Worm (Caenorhabditis elegans) whole organism, L2 larva: ENCODE data around the gene F11A5.13.

Experiments used
- C34F6.9 ChIP-seq: fragments of 150-350 bp; optimal IDR thresholded peaks from 2 replicates; lab custom pipeline; 2014; ENCODE audit warnings: missing biosample characterization, missing genetic modification characterization
- F13H6.1 ChIP-seq: sonication (generic microtip); optimal IDR thresholded peaks from 2 replicates; lab custom pipeline; 2016; ENCODE audit warnings: missing genetic modification characterization, missing compliant biosample characterization
- Y55F3AM.14 ChIP-seq: fragments of 200-800 bp; sonication (Bioruptor generic); optimal IDR thresholded peaks from 2 replicates; lab custom pipeline; 2018; ENCODE audit warnings: mild to moderate bottlenecking, missing genetic modification characterization, missing compliant biosample characterization
- alr-1 ChIP-seq: fragments of 150-350 bp; optimal IDR thresholded peaks from 2 replicates; lab custom pipeline; 2014; ENCODE audit warnings: missing biosample characterization, missing genetic modification characterization
- ama-1 ChIP-seq: fragments of 150-350 bp; optimal IDR thresholded peaks from 2 replicates; lab custom pipeline; 2018; ENCODE audit warnings: inconsistent platforms
- blmp-1 ChIP-seq: sonication (generic microtip); optimal IDR thresholded peaks from 2 replicates; lab custom pipeline; 2017; ENCODE audit warnings: missing genetic modification characterization, mild to moderate bottlenecking, missing compliant biosample characterization, antibody characterized with exemption, moderate library complexity; ENCODE audit not compliant: insufficient read depth
- dmd-4 ChIP-seq: sonication (generic microtip); optimal IDR thresholded peaks from 2 replicates; lab custom pipeline; 2017; ENCODE audit warnings: missing biosample characterization, missing genetic modification characterization
- egl-27 ChIP-seq: sonication (generic microtip); optimal IDR thresholded peaks from 3 replicates; lab custom pipeline; 2017; ENCODE audit warnings: missing biosample characterization, missing genetic modification reagents, missing genetic modification characterization
- elt-1 ChIP-seq: fragments of 150-350 bp; optimal IDR thresholded peaks from 2 replicates; lab custom pipeline; 2014; ENCODE audit warnings: missing biosample characterization, missing genetic modification characterization
- fos-1 ChIP-seq: fragments of 150-350 bp; optimal IDR thresholded peaks from 2 replicates; lab custom pipeline; 2014; ENCODE audit warnings: missing biosample characterization, missing genetic modification characterization
- lin-11 ChIP-seq: fragments of 150-350 bp; sonication (generic microtip); optimal IDR thresholded peaks from 2 replicates; lab custom pipeline; 2014; ENCODE audit warnings: missing biosample characterization, missing genetic modification characterization, inconsistent platforms, mixed read lengths
- lin-13 ChIP-seq: fragments of 150-350 bp; optimal IDR thresholded peaks from 2 replicates; lab custom pipeline; 2014; ENCODE audit warnings: missing biosample characterization, missing genetic modification reagents, missing genetic modification characterization
- lin-39 ChIP-seq: fragments of 150-350 bp; optimal IDR thresholded peaks from 2 replicates; lab custom pipeline; 2014; ENCODE audit warnings: missing biosample characterization, missing genetic modification reagents, missing genetic modification characterization
- lsy-2 ChIP-seq, 2 experiments: fragments of 150-350 bp in 1 of 2; sonication (generic microtip) in 1 of 2; optimal IDR thresholded peaks; 2 replicates each; lab custom pipeline; 2014 to 2017; ENCODE audit warnings: missing biosample characterization in 2 of 2, missing genetic modification characterization in 2 of 2
- mab-5 ChIP-seq: fragments of 150-350 bp; optimal IDR thresholded peaks from 2 replicates; lab custom pipeline; 2014; ENCODE audit warnings: missing biosample characterization, missing genetic modification characterization
- nhr-10 ChIP-seq: sonication (generic microtip); optimal IDR thresholded peaks from 2 replicates; lab custom pipeline; 2017; ENCODE audit warnings: missing biosample characterization, missing genetic modification characterization
- nhr-11 ChIP-seq: fragments of 150-350 bp; optimal IDR thresholded peaks from 2 replicates; lab custom pipeline; 2014; ENCODE audit warnings: missing biosample characterization, missing genetic modification characterization
- nhr-12 ChIP-seq: fragments of 150-350 bp; optimal IDR thresholded peaks from 2 replicates; lab custom pipeline; 2014; ENCODE audit warnings: missing biosample characterization, missing genetic modification characterization
- nhr-129 ChIP-seq: fragments of 150-350 bp; optimal IDR thresholded peaks from 2 replicates; lab custom pipeline; 2014; ENCODE audit warnings: missing biosample characterization, missing genetic modification characterization
- nhr-21 ChIP-seq: fragments of 150-350 bp; optimal IDR thresholded peaks from 2 replicates; lab custom pipeline; 2014; ENCODE audit warnings: missing biosample characterization, missing genetic modification characterization
- nhr-23 ChIP-seq: fragments of 150-350 bp; optimal IDR thresholded peaks from 2 replicates; lab custom pipeline; 2014; ENCODE audit warnings: missing biosample characterization, missing genetic modification reagents, missing genetic modification characterization
- nhr-237 ChIP-seq: fragments of 150-350 bp; optimal IDR thresholded peaks from 2 replicates; lab custom pipeline; 2014; ENCODE audit warnings: missing biosample characterization, missing genetic modification characterization
- nhr-25 ChIP-seq: fragments of 150-350 bp; sonication (generic microtip); optimal IDR thresholded peaks from 3 replicates; lab custom pipeline; 2014; ENCODE audit warnings: missing biosample characterization, missing genetic modification characterization
- nhr-6 ChIP-seq: fragments of 150-350 bp; optimal IDR thresholded peaks from 2 replicates; lab custom pipeline; 2014; ENCODE audit warnings: missing biosample characterization, missing genetic modification characterization
- nhr-77 ChIP-seq: fragments of 150-350 bp; optimal IDR thresholded peaks from 2 replicates; lab custom pipeline; 2014; ENCODE audit warnings: missing biosample characterization, missing genetic modification characterization
- peb-1 ChIP-seq: fragments of 150-350 bp; optimal IDR thresholded peaks from 2 replicates; lab custom pipeline; 2014; ENCODE audit warnings: missing biosample characterization, missing genetic modification characterization
- sem-4 ChIP-seq: fragments of 150-350 bp; optimal IDR thresholded peaks from 2 replicates; lab custom pipeline; 2014; ENCODE audit warnings: missing biosample characterization, missing genetic modification reagents, missing genetic modification characterization
- sma-9 ChIP-seq, 2 experiments: fragments of 150-350 bp in 1 of 2; sonication (generic microtip) in 1 of 2; optimal IDR thresholded peaks; 2 replicates each; lab custom pipeline; 2014 to 2016; ENCODE audit warnings: missing genetic modification characterization in 2 of 2, mild to moderate bottlenecking in 1 of 2, missing biosample characterization in 1 of 2, missing compliant biosample characterization in 1 of 2, missing genetic modification reagents in 1 of 2, moderate library complexity in 1 of 2
- unc-39 ChIP-seq: fragments of 150-350 bp; optimal IDR thresholded peaks from 2 replicates; lab custom pipeline; 2014; ENCODE audit warnings: missing biosample characterization, missing genetic modification characterization
- unc-55 ChIP-seq: fragments of 150-350 bp; sonication (generic microtip); optimal IDR thresholded peaks from 3 replicates; lab custom pipeline; 2014; ENCODE audit warnings: missing biosample characterization, missing genetic modification reagents, missing genetic modification characterization
- ztf-1 ChIP-seq: fragments of 200-800 bp; sonication (Bioruptor generic); conservative IDR thresholded peaks from 2 replicates; pipeline ENCODE4 v1.3.6; 2022; ENCODE audit warnings: missing genetic modification characterization, missing compliant biosample characterization
- ztf-11 ChIP-seq: sonication (generic microtip); optimal IDR thresholded peaks from 2 replicates; lab custom pipeline; 2017; ENCODE audit warnings: missing biosample characterization, missing genetic modification characterization
- ztf-4 ChIP-seq: fragments of 150-350 bp; optimal IDR thresholded peaks from 2 replicates; lab custom pipeline; 2014; ENCODE audit warnings: missing biosample characterization, missing genetic modification characterization

The F11A5.13 gene

ce11 chrV:16190485-16190884, 36.0 kb downstream of the F11A5.13 start, which contains the start of gene srh-281:
TSS of gene srh-281 (plus strand) at chrV:16190785.
- TF ChIP-seq nhr-129 (tag; lab: Kevin White, UChicago) (no peak), nhr-12 (no peak), C34F6.9 (tag; lab: Kevin White, UChicago) (no peak), blmp-1 (no peak), nhr-21 (tag; lab: Kevin White, UChicago) (no peak), dmd-4 (tag; lab: Kevin White, UChicago) (no peak), lin-11 (tag; lab: Kevin White, UChicago) (no peak), lsy-2 (tag; optimal IDR thresholded peaks at IDR 0.05; lab: Kevin White, UChicago) (no peak), unc-39 (tag; lab: Kevin White, UChicago) (no peak), elt-1 (tag; lab: Kevin White, UChicago) (no peak), F13H6.1 (tag; lab: Kevin White, UChicago) (no peak), nhr-11 (tag; lab: Kevin White, UChicago) (no peak)

ce11 chrV:16183357-16183756, 43.1 kb downstream of the F11A5.13 start, which contains the start of gene srz-14:
TSS of gene srz-14 (plus strand) at chrV:16183657.
- TF ChIP-seq lin-11 (tag; lab: Kevin White, UChicago) (no peak), ztf-1 (GFP tag; lab: Robert Waterston, UW) (no peak), unc-55 (GFP tag; lab: Kevin White, UChicago) (no peak), dmd-4 (tag; lab: Kevin White, UChicago) (no peak), egl-27 (tag; lab: Kevin White, UChicago) (no peak), nhr-25 (tag; lab: Kevin White, UChicago) (no peak), nhr-77 (tag; lab: Kevin White, UChicago) (no peak), mab-5 (tag; lab: Kevin White, UChicago) (no peak), lsy-2 (tag; optimal IDR thresholded peaks at IDR 0.05; lab: Kevin White, UChicago) (no peak), lin-13 (GFP tag; lab: Kevin White, UChicago) (no peak), nhr-11 (tag; lab: Kevin White, UChicago) (no peak), nhr-129 (tag; lab: Kevin White, UChicago) (no peak), nhr-237 (tag; lab: Kevin White, UChicago) (no peak)

- TF ChIP-seq ztf-11 (tag; lab: Kevin White, UChicago) (no peak), peb-1 (tag; lab: Kevin White, UChicago) (no peak), lin-13 (GFP tag; lab: Kevin White, UChicago) (no peak), blmp-1 (no peak), ama-1 (lab: Kevin White, UChicago) (no peak), Y55F3AM.14 (GFP tag; lab: Kevin White, UChicago) (no peak), unc-39 (tag; lab: Kevin White, UChicago) (no peak), ztf-4 (no peak), dmd-4 (tag; lab: Kevin White, UChicago) (no peak), nhr-6 (tag; lab: Kevin White, UChicago) (no peak), sma-9 (GFP tag; optimal IDR thresholded peaks at IDR 0.05; lab: Kevin White, UChicago) (no peak), sma-9 (tag; optimal IDR thresholded peaks at IDR 0.05; lab: Kevin White, UChicago) (no peak), C34F6.9 (tag; lab: Kevin White, UChicago) (no peak), unc-55 (GFP tag; lab: Kevin White, UChicago) (no peak), lsy-2 (tag; optimal IDR thresholded peaks at IDR 0.05; lab: Kevin White, UChicago) (no peak), nhr-77 (tag; lab: Kevin White, UChicago) (no peak)
- TF ChIP-seq, all 48 proteins: peak for 0
Measured at ce11 chrV:16182918-16183317, 43.6 kb downstream of the F11A5.13 start, which contains the start of gene srh-277. TSS of gene srh-277 (plus strand) at chrV:16183218.

- no peak for TF ChIP-seq dmd-4 (tag; lab: Kevin White, UChicago)
- TF ChIP-seq alr-1 = no peak
- TF ChIP-seq nhr-129 (tag; lab: Kevin White, UChicago) = no peak
- no peak for TF ChIP-seq elt-1 (tag; lab: Kevin White, UChicago)
- TF ChIP-seq peb-1 (tag; lab: Kevin White, UChicago) = no peak
- no peak for TF ChIP-seq blmp-1
Measured at ce11 chrV:16182110-16182509, 44.4 kb downstream of the F11A5.13 start, which contains the start of gene srz-13. TSS of gene srz-13 (plus strand) at chrV:16182410.

ce11 chrV:16180350-16180749, 46.1 kb downstream of the F11A5.13 start, which contains the start of gene str-106:
TSS of gene str-106 (plus strand) at chrV:16180650.
- TF ChIP-seq nhr-10 = no peak
- no peak for TF ChIP-seq unc-55 (GFP tag; lab: Kevin White, UChicago)
- no peak for TF ChIP-seq sem-4 (tag; lab: Kevin White, UChicago)
- no peak for TF ChIP-seq peb-1 (tag; lab: Kevin White, UChicago)
- no peak for TF ChIP-seq nhr-11 (tag; lab: Kevin White, UChicago)
- no peak for TF ChIP-seq ztf-4
- no peak for TF ChIP-seq lin-13 (GFP tag; lab: Kevin White, UChicago)
- no peak for TF ChIP-seq nhr-23 (tag; lab: Kevin White, UChicago)
- no peak for TF ChIP-seq nhr-237 (tag; lab: Kevin White, UChicago)
- TF ChIP-seq egl-27 (tag; lab: Kevin White, UChicago) = no peak
- no peak for TF ChIP-seq blmp-1
- no peak for TF ChIP-seq unc-39 (tag; lab: Kevin White, UChicago)
- no peak for TF ChIP-seq lin-39 (tag; lab: Kevin White, UChicago)
- TF ChIP-seq lin-11 (tag; lab: Kevin White, UChicago) = no peak
- no peak for TF ChIP-seq fos-1 (tag; lab: Kevin White, UChicago)
- no peak for TF ChIP-seq lsy-2 (tag; optimal IDR thresholded peaks at IDR 0.05; lab: Kevin White, UChicago)
- TF ChIP-seq, all 48 proteins: peak for 0
